Fruit fly (Drosophila melanogaster): ENCODE measurements around the gene w.

Gene w

dm6 chrX:2765440-2765839 is 30.8 kb downstream of the w start:
- no peak for TF ChIP-seq Snoo (tag; optimal IDR thresholded peaks at IDR 0.05)
- no peak for TF ChIP-seq Ets98B (GFP tag; IDR thresholded peaks at IDR 0.05)
- no peak for TF ChIP-seq CG12605 (GFP tag; IDR thresholded peaks at IDR 0.05)
- no peak for TF ChIP-seq CG34367 (tag; optimal IDR thresholded peaks at IDR 0.05)
- no peak for TF ChIP-seq CG8159 (tag; optimal IDR thresholded peaks at IDR 0.05)
- no peak for TF ChIP-seq Pif1B (GFP tag; optimal IDR thresholded peaks at IDR 0.05)
- TF ChIP-seq CG13204 (GFP tag; optimal IDR thresholded peaks at IDR 0.05) = no peak
- no peak for TF ChIP-seq CG15710 (tag; optimal IDR thresholded peaks at IDR 0.05)

- peak; percentile 6 for TF ChIP-seq CG14655 (GFP tag; optimal IDR thresholded peaks at IDR 0.05)
- TF ChIP-seq CG8159 (tag; optimal IDR thresholded peaks at IDR 0.05) = peak; percentile 22
- no peak for TF ChIP-seq CG32121 (GFP tag; IDR thresholded peaks at IDR 0.05)
- TF ChIP-seq fd96Ca (GFP tag; IDR thresholded peaks at IDR 0.05) = 0 out of 3 replicates have a peak, but pooled peaks have one; percentile 43
- TF ChIP-seq CG4496 (GFP tag; IDR thresholded peaks at IDR 0.05) = peak; percentile 23; the same call in 1 of the 3 replicates
- no peak for TF ChIP-seq Pif1A (GFP tag; optimal IDR thresholded peaks at IDR 0.05)
Observed at dm6 chrX:2761198-2761597, 35.1 kb downstream of the w start.

- no peak for TF ChIP-seq rn (GFP tag; IDR thresholded peaks at IDR 0.05)
- no peak for TF ChIP-seq Snoo (tag; optimal IDR thresholded peaks at IDR 0.05)
- TF ChIP-seq D1 (tag; optimal IDR thresholded peaks at IDR 0.05) = no peak
- TF ChIP-seq EcR (GFP tag; optimal IDR thresholded peaks at IDR 0.05) = no peak
- TF ChIP-seq CG17806 (tag; optimal IDR thresholded peaks at IDR 0.05) = no peak
- TF ChIP-seq CG14655 (GFP tag; optimal IDR thresholded peaks at IDR 0.05) = no peak
- no peak for TF ChIP-seq CG15710 (tag; optimal IDR thresholded peaks at IDR 0.05)
Observed at dm6 chrX:2757400-2757799, 38.9 kb downstream of the w start.

- TF ChIP-seq CG17806 (tag; optimal IDR thresholded peaks at IDR 0.05) (no peak), Snoo (tag; optimal IDR thresholded peaks at IDR 0.05) (no peak), Pif1B (GFP tag; optimal IDR thresholded peaks at IDR 0.05) (no peak), Pif1A (GFP tag; optimal IDR thresholded peaks at IDR 0.05) (no peak), rn (GFP tag; IDR thresholded peaks at IDR 0.05) (no peak), CG8301 (tag; optimal IDR thresholded peaks at IDR 0.05) (no peak), CG14655 (GFP tag; optimal IDR thresholded peaks at IDR 0.05) (no peak), CG13204 (GFP tag; optimal IDR thresholded peaks at IDR 0.05) (no peak), CG34367 (tag; optimal IDR thresholded peaks at IDR 0.05) (no peak), CG32121 (GFP tag; IDR thresholded peaks at IDR 0.05) (no peak), EcR (GFP tag; optimal IDR thresholded peaks at IDR 0.05) (no peak), CG9948 (tag; optimal IDR thresholded peaks at IDR 0.05) (no peak), CG4496 (GFP tag; IDR thresholded peaks at IDR 0.05) (no peak), CG12605 (GFP tag; IDR thresholded peaks at IDR 0.05) (no peak), CG15710 (tag; optimal IDR thresholded peaks at IDR 0.05) (no peak)
Observed at dm6 chrX:2749693-2750092, 46.6 kb downstream of the w start.

dm6 chrX:2744042-2744441 is 52.2 kb downstream of the w start, which contains the start of gene Syx4:
Syx4 (minus strand) TSS chrX:2744076.
- TF ChIP-seq rn (GFP tag; IDR thresholded peaks at IDR 0.05) = peak; percentile 86
- TF ChIP-seq CG8301 (tag; optimal IDR thresholded peaks at IDR 0.05) = peak; percentile 87
- peak; percentile 88 for TF ChIP-seq CG17806 (tag; optimal IDR thresholded peaks at IDR 0.05)
- peak; percentile 30 for TF ChIP-seq CG13204 (GFP tag; optimal IDR thresholded peaks at IDR 0.05)
- peak; percentile 79 for TF ChIP-seq Snoo (tag; optimal IDR thresholded peaks at IDR 0.05)
- TF ChIP-seq CG12605 (GFP tag; IDR thresholded peaks at IDR 0.05) = peak; percentile 96
- TF ChIP-seq CG14655 (GFP tag; optimal IDR thresholded peaks at IDR 0.05) = peak; percentile 89
- peak; percentile 98 for TF ChIP-seq CG4496 (GFP tag; IDR thresholded peaks at IDR 0.05)
- peak; percentile 89 for TF ChIP-seq CG34367 (tag; optimal IDR thresholded peaks at IDR 0.05)
- TF ChIP-seq gl (tag; optimal IDR thresholded peaks at IDR 0.05) = peak; percentile 78
- TF ChIP-seq CG8159 (tag; optimal IDR thresholded peaks at IDR 0.05) = peak; percentile 90
- peak; percentile 64 for TF ChIP-seq D1 (tag; optimal IDR thresholded peaks at IDR 0.05)
- TF ChIP-seq CG32121 (GFP tag; IDR thresholded peaks at IDR 0.05) = peak; percentile 94
- peak; percentile 76 for TF ChIP-seq CG10348 (GFP tag; IDR thresholded peaks at IDR 0.05)
- TF ChIP-seq EcR (GFP tag; optimal IDR thresholded peaks at IDR 0.05) = no peak
- peak; percentile 91 for TF ChIP-seq fd96Ca (GFP tag; IDR thresholded peaks at IDR 0.05)
- TF ChIP-seq CG9948 (tag; optimal IDR thresholded peaks at IDR 0.05) = peak; percentile 82
- TF ChIP-seq Ets98B (GFP tag; IDR thresholded peaks at IDR 0.05) = peak; percentile 96
- TF ChIP-seq Pif1A (GFP tag; optimal IDR thresholded peaks at IDR 0.05) = peak; percentile 91
- peak; percentile 90 for TF ChIP-seq CG15710 (tag; optimal IDR thresholded peaks at IDR 0.05)
- TF ChIP-seq Pif1B (GFP tag; optimal IDR thresholded peaks at IDR 0.05) = peak; percentile 92

DNA sequence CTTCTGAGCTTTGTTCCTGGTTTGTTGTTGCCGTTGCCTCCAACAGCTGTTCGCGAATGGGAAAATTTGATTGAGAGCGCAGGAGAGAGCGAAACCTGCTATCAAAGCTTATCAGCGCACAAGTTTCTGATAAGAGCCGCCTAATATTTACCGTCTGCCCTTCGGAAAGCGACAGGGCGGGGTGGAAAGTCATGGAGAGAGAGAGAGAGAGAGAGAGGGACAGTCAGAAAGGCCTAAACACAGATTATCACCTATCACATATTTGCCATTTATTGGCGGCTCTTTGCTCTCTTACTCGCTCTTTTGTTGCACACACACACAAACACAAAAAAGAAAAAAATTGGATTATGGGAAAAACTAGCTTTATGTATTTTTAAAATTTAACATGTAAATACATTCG is 52.7 kb downstream of the w start:
- TF ChIP-seq Snoo (tag; optimal IDR thresholded peaks at IDR 0.05) (no peak), EcR (GFP tag; optimal IDR thresholded peaks at IDR 0.05) (no peak), CG8159 (tag; optimal IDR thresholded peaks at IDR 0.05) (no peak), CG8301 (tag; optimal IDR thresholded peaks at IDR 0.05) (no peak), CG12605 (GFP tag; IDR thresholded peaks at IDR 0.05) (0 out of 2 replicates have a peak, but pooled peaks have one; percentile 4)

- no peak for TF ChIP-seq CG8301 (tag; optimal IDR thresholded peaks at IDR 0.05)
- TF ChIP-seq Ets98B (GFP tag; IDR thresholded peaks at IDR 0.05) = peak; percentile 80
- TF ChIP-seq D1 (tag; optimal IDR thresholded peaks at IDR 0.05) = no peak
- no peak for TF ChIP-seq EcR (GFP tag; optimal IDR thresholded peaks at IDR 0.05)
- TF ChIP-seq Pif1A (GFP tag; optimal IDR thresholded peaks at IDR 0.05) = peak; percentile 17
- TF ChIP-seq CG9948 (tag; optimal IDR thresholded peaks at IDR 0.05) = no peak
- no peak for TF ChIP-seq CG17806 (tag; optimal IDR thresholded peaks at IDR 0.05)
- TF ChIP-seq CG13204 (GFP tag; optimal IDR thresholded peaks at IDR 0.05) = no peak
- peak; percentile 25; the same call in 1 of the 2 replicates for TF ChIP-seq CG12605 (GFP tag; IDR thresholded peaks at IDR 0.05)
- no peak for TF ChIP-seq CG10348 (GFP tag; IDR thresholded peaks at IDR 0.05)
- TF ChIP-seq CG14655 (GFP tag; optimal IDR thresholded peaks at IDR 0.05) = no peak
- TF ChIP-seq fd96Ca (GFP tag; IDR thresholded peaks at IDR 0.05) = peak; percentile 74
- TF ChIP-seq Snoo (tag; optimal IDR thresholded peaks at IDR 0.05) = peak; percentile 1
- no peak for TF ChIP-seq CG34367 (tag; optimal IDR thresholded peaks at IDR 0.05)
- TF ChIP-seq CG4496 (GFP tag; IDR thresholded peaks at IDR 0.05) = peak; percentile 79
- no peak for TF ChIP-seq gl (tag; optimal IDR thresholded peaks at IDR 0.05)
- TF ChIP-seq CG8159 (tag; optimal IDR thresholded peaks at IDR 0.05) = no peak
- TF ChIP-seq rn (GFP tag; IDR thresholded peaks at IDR 0.05) = no peak
- no peak for TF ChIP-seq CG15710 (tag; optimal IDR thresholded peaks at IDR 0.05)
- TF ChIP-seq CG32121 (GFP tag; IDR thresholded peaks at IDR 0.05) = peak; percentile 75
- TF ChIP-seq Pif1B (GFP tag; optimal IDR thresholded peaks at IDR 0.05) = no peak
Observed at dm6 chrX:2743020-2743419, 53.2 kb downstream of the w start.
